Worm (Caenorhabditis elegans): ENCODE measurements around the gene Y116A8C.467.

The Y116A8C.467 gene

ce11 chrIV:17010274-17010673, 53.3 kb downstream of the Y116A8C.467 start:
- TF ChIP-seq zfh-2 (GFP tag; conservative IDR thresholded peaks at IDR 0.05) (peak; percentile 81), hlh-26 (GFP tag; conservative IDR thresholded peaks at IDR 0.05) (no peak), egrh-3 (GFP tag; IDR thresholded peaks at IDR 0.05) (0 out of 2 replicates have a peak, but pooled peaks have one; percentile 15)
